Worm (Caenorhabditis elegans) whole organism, midembryonic: ENCODE data around the gene pnk-4.

Source experiments
- T22C8.4 ChIP-seq: fragments of 200-800 bp; sonication (Bioruptor generic); IDR thresholded peaks from 2 replicates; pipeline ENCODE4 v1.3.6; 2022; ENCODE audit warnings: missing genetic modification characterization, missing compliant biosample characterization
- cog-1 ChIP-seq: sonication (generic microtip); optimal IDR thresholded peaks from 2 replicates; lab custom pipeline; 2016; ENCODE audit warnings: missing genetic modification characterization, missing compliant biosample characterization
- flt-1 ChIP-seq: fragments of 200-800 bp; sonication (Bioruptor generic); IDR thresholded peaks from 2 replicates; pipeline ENCODE4 v1.3.6; 2022; ENCODE audit warnings: missing genetic modification characterization, missing compliant biosample characterization
- med-1 ChIP-seq: sonication (generic microtip); optimal IDR thresholded peaks from 2 replicates; lab custom pipeline; 2017; ENCODE audit warnings: missing genetic modification characterization, mild to moderate bottlenecking, missing compliant biosample characterization, antibody characterized with exemption, missing genetic modification reagents; ENCODE audit not compliant: insufficient read depth
- ref-1 ChIP-seq: fragments of 200-800 bp; sonication (Bioruptor generic); conservative IDR thresholded peaks from 2 replicates; pipeline ENCODE4 v1.3.6; 2022; ENCODE audit warnings: missing genetic modification reagents, missing genetic modification characterization, missing compliant biosample characterization
- tab-1 ChIP-seq: fragments of 200-800 bp; sonication (Bioruptor generic); IDR thresholded peaks from 2 replicates; pipeline ENCODE4 v1.3.6; 2022; ENCODE audit warnings: missing genetic modification characterization, missing compliant biosample characterization
- ztf-23 ChIP-seq: fragments of 200-800 bp; sonication (Bioruptor generic); IDR thresholded peaks from 2 replicates; pipeline ENCODE4 v1.3.6; 2022; ENCODE audit warnings: missing genetic modification reagents, missing genetic modification characterization, missing compliant biosample characterization

- TF ChIP-seq ref-1 (GFP tag; lab: Robert Waterston, UW) (no peak), med-1 (GFP tag; lab: Kevin White, UChicago) (no peak), ztf-23 (no peak), flt-1 (GFP tag; lab: Robert Waterston, UW) (no peak), T22C8.4 (no peak), cog-1 (tag; lab: Kevin White, UChicago) (no peak), tab-1 (GFP tag; lab: Robert Waterston, UW) (no peak)
Measured at ce11 chrX:5086212-5086611, 1.4 kb upstream of the pnk-4 start.
